Worm (Caenorhabditis elegans): Measurements from ENCODE around the gene F07C3.16.

F07C3.16 gene

ce11 chrV:9293359-9293758 is 36.0 kb upstream of the F07C3.16 start (continued):
- TF ChIP-seq unc-62 (GFP tag; optimal IDR thresholded peaks at IDR 0.05) (no peak), lag-1 (GFP tag; IDR thresholded peaks at IDR 0.05) (no peak)

DNA sequence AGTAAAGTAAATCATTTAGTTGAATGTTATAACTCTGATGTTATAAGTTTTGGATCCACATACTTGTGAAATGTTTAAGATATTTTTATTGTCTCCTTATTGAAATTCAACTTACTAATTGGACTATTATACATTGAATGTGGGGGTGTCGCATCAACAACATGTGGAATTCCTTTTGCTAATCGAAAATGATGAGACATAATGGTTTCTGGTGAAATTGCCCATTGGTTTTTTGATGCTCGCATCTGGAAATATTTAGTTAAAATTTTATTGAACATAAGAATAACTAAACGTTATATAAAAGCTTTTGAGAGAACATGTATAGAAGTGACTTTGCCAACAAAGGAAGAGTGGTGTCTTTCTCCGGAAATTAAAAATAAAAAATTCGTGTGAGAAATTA is 34.6 kb upstream of the F07C3.16 start, which contains the start of gene ZK682.7:
Gene ZK682.7 (minus strand): TSS at position 247 of the 400 bp plus-strand sequence.
- TF ChIP-seq snpc-1.1 (tag; optimal IDR thresholded peaks at IDR 0.05; ENCODE audit: insufficient read depth) (no peak), nhr-27 (tag; optimal IDR thresholded peaks at IDR 0.05) (no peak), lag-1 (GFP tag; IDR thresholded peaks at IDR 0.05) (no peak), T26A5.8 (tag; optimal IDR thresholded peaks at IDR 0.05) (no peak), ztf-26 (tag; optimal IDR thresholded peaks at IDR 0.05) (no peak), zim-3 (tag; optimal IDR thresholded peaks at IDR 0.05) (no peak)

ce11 chrV:9287460-9287859 is 30.1 kb upstream of the F07C3.16 start, which contains the start of gene lron-2:
TSS of gene lron-2 (minus strand) at chrV:9287560.
- no peak for TF ChIP-seq pha-4 (tag; optimal IDR thresholded peaks at IDR 0.05)
- no peak for TF ChIP-seq K11D2.4 (GFP tag; IDR thresholded peaks at IDR 0.05)
- no peak for TF ChIP-seq ekl-4 (GFP tag; IDR thresholded peaks at IDR 0.05)
- TF ChIP-seq zfh-2 (GFP tag; conservative IDR thresholded peaks at IDR 0.05), result 0 out of 2 replicates have a peak, but pooled peaks have one; percentile 27
- no peak for TF ChIP-seq ama-1 (optimal IDR thresholded peaks at IDR 0.05)
- TF ChIP-seq ama-1 (GFP tag; optimal IDR thresholded peaks at IDR 0.05), result no peak

- TF ChIP-seq F37B4.10 (GFP tag; IDR thresholded peaks at IDR 0.05) (no peak), unc-62 (GFP tag; optimal IDR thresholded peaks at IDR 0.05) (no peak), F23B12.7 (tag; optimal IDR thresholded peaks at IDR 0.05; ENCODE audit: insufficient read depth) (no peak), xnd-1 (tag; optimal IDR thresholded peaks at IDR 0.05) (no peak), aptf-2 (GFP tag; conservative IDR thresholded peaks at IDR 0.05) (no peak), hlh-12 (tag; optimal IDR thresholded peaks at IDR 0.05) (no peak), F57A8.1 (GFP tag; optimal IDR thresholded peaks at IDR 0.05) (no peak), F33H1.4 (GFP tag; IDR thresholded peaks at IDR 0.05) (no peak), ztf-6 (GFP tag; IDR thresholded peaks at IDR 0.05) (no peak), lin-35 (GFP tag; optimal IDR thresholded peaks at IDR 0.05) (no peak), repo-1 (tag; optimal IDR thresholded peaks at IDR 0.05) (no peak), athp-1 (tag; optimal IDR thresholded peaks at IDR 0.05) (no peak), mes-4 (tag; optimal IDR thresholded peaks at IDR 0.05) (no peak), B0336.3 (GFP tag; IDR thresholded peaks at IDR 0.05) (no peak), ceh-91 (GFP tag; IDR thresholded peaks at IDR 0.05) (no peak), let-607 (tag; optimal IDR thresholded peaks at IDR 0.05) (no peak)
Observed at ce11 chrV:9283452-9283851, 26.1 kb upstream of the F07C3.16 start.

ce11 chrV:9282110-9282509 is 24.7 kb upstream of the F07C3.16 start, which contains the start of gene hlh-10:
TSS of gene hlh-10 (minus strand) at chrV:9282210.
- no peak for TF ChIP-seq ztf-6 (GFP tag; IDR thresholded peaks at IDR 0.05)
- TF ChIP-seq madf-3 (GFP tag; IDR thresholded peaks at IDR 0.05), result no peak
- no peak for TF ChIP-seq rpc-1 (optimal IDR thresholded peaks at IDR 0.05)
- no peak for TF ChIP-seq rpc-1 (tag; optimal IDR thresholded peaks at IDR 0.05)
- no peak for TF ChIP-seq nhr-80 (tag; optimal IDR thresholded peaks at IDR 0.05)
- TF ChIP-seq hmg-20 (GFP tag; IDR thresholded peaks at IDR 0.05), result no peak
- TF ChIP-seq B0336.3 (GFP tag; IDR thresholded peaks at IDR 0.05), result no peak
- no peak for TF ChIP-seq madf-6 (GFP tag; IDR thresholded peaks at IDR 0.05)
- no peak for TF ChIP-seq ceh-79 (tag; optimal IDR thresholded peaks at IDR 0.05)
- no peak for TF ChIP-seq let-526 (GFP tag; IDR thresholded peaks at IDR 0.05)
- TF ChIP-seq nfyb-1 (GFP tag; IDR thresholded peaks at IDR 0.05), result no peak
- no peak for TF ChIP-seq Y56A3A.18 (GFP tag; IDR thresholded peaks at IDR 0.05)
- no peak for TF ChIP-seq nfya-2 (GFP tag; IDR thresholded peaks at IDR 0.05)
- no peak for TF ChIP-seq attf-3 (GFP tag; conservative IDR thresholded peaks at IDR 0.05)
